Worm (Caenorhabditis elegans) whole organism, L4 larva: ENCODE measurements around the gene dgk-2.

Experiments used
- F10B5.3 ChIP-seq: sonication (generic microtip); optimal IDR thresholded peaks from 2 replicates; lab custom pipeline; 2016; ENCODE audit warnings: mild to moderate bottlenecking, missing genetic modification characterization, missing compliant biosample characterization
- R02D3.7 ChIP-seq: fragments of 150-350 bp; sonication (generic microtip); optimal IDR thresholded peaks from 3 replicates; lab custom pipeline; 2014; ENCODE audit warnings: missing biosample characterization, missing genetic modification characterization
- Y48G9A.11 ChIP-seq: fragments of 200-800 bp; sonication (Bioruptor generic); IDR thresholded peaks from 2 replicates; pipeline ENCODE4 v1.3.6; 2022; ENCODE audit warnings: missing genetic modification reagents, missing genetic modification characterization, missing compliant biosample characterization
- Y5F2A.4 ChIP-seq: fragments of 200-800 bp; sonication (Bioruptor generic); optimal IDR thresholded peaks from 2 replicates; lab custom pipeline; 2018; ENCODE audit warnings: mild to moderate bottlenecking, missing genetic modification characterization, missing compliant biosample characterization
- Y75B8A.6 ChIP-seq: fragments of 200-800 bp; sonication (Bioruptor generic); IDR thresholded peaks from 2 replicates; pipeline ENCODE4 v1.3.6; 2022; ENCODE audit warnings: missing genetic modification reagents, missing genetic modification characterization, missing compliant biosample characterization
- ZK546.5 ChIP-seq, 2 experiments: sonication (generic microtip); optimal IDR thresholded peaks; 2 replicates each; lab custom pipeline; 2017; ENCODE audit warnings: missing biosample characterization in 2 of 2, missing genetic modification characterization in 2 of 2
- aly-2 ChIP-seq: sonication (generic microtip); optimal IDR thresholded peaks from 2 replicates; lab custom pipeline; 2018; ENCODE audit warnings: missing biosample characterization, missing genetic modification characterization
- attf-4 ChIP-seq: sonication (generic microtip); optimal IDR thresholded peaks from 3 replicates; lab custom pipeline; 2017; ENCODE audit warnings: missing biosample characterization, missing genetic modification characterization
- ctbp-1 ChIP-seq: fragments of 200-800 bp; sonication (Bioruptor generic); IDR thresholded peaks from 2 replicates; pipeline ENCODE4 v1.3.6; 2022; ENCODE audit warnings: missing genetic modification reagents, missing genetic modification characterization, missing compliant biosample characterization
- daf-12 ChIP-seq: fragments of 150-350 bp; optimal IDR thresholded peaks from 2 replicates; lab custom pipeline; 2014; ENCODE audit warnings: missing biosample characterization, missing genetic modification reagents, missing genetic modification characterization
- daf-16 ChIP-seq, 3 experiments: sonication (generic microtip); optimal IDR thresholded peaks; 2 replicates each; lab custom pipeline; 2016 to 2017; ENCODE audit warnings: missing genetic modification characterization in 3 of 3, missing genetic modification reagents in 3 of 3, mild to moderate bottlenecking in 2 of 3, missing compliant biosample characterization in 2 of 3, missing biosample characterization in 1 of 3, moderate library complexity in 1 of 3
- dmd-6 ChIP-seq: fragments of 200-800 bp; sonication (Bioruptor generic); IDR thresholded peaks from 2 replicates; pipeline ENCODE4 v1.3.6; 2022; ENCODE audit warnings: missing genetic modification reagents, missing genetic modification characterization, missing compliant biosample characterization
- dmd-9 ChIP-seq: fragments of 200-800 bp; sonication (Bioruptor generic); IDR thresholded peaks from 2 replicates; pipeline ENCODE4 v1.3.6; 2022; ENCODE audit warnings: missing genetic modification reagents, missing genetic modification characterization, missing compliant biosample characterization
- dpl-1 ChIP-seq: fragments of 150-350 bp; optimal IDR thresholded peaks from 2 replicates; lab custom pipeline; 2014; ENCODE audit warnings: missing biosample characterization, missing genetic modification reagents, missing genetic modification characterization
- dve-1 ChIP-seq: sonication (generic microtip); optimal IDR thresholded peaks from 2 replicates; lab custom pipeline; 2017; ENCODE audit warnings: antibody characterized with exemption, mild to moderate bottlenecking, missing genetic modification characterization, missing compliant biosample characterization; ENCODE audit not compliant: insufficient read depth
- egl-27 ChIP-seq: sonication (generic microtip); optimal IDR thresholded peaks from 3 replicates; lab custom pipeline; 2017; ENCODE audit warnings: missing biosample characterization, missing genetic modification reagents, missing genetic modification characterization
- egl-43 ChIP-seq: fragments of 200-800 bp; sonication (Bioruptor generic); IDR thresholded peaks from 2 replicates; pipeline ENCODE4 v1.3.6; 2022; ENCODE audit warnings: missing genetic modification reagents, missing genetic modification characterization, missing compliant biosample characterization
- gei-8 ChIP-seq: fragments of 200-800 bp; sonication (Bioruptor generic); optimal IDR thresholded peaks from 2 replicates; lab custom pipeline; 2018; ENCODE audit warnings: mild to moderate bottlenecking, missing genetic modification characterization, missing compliant biosample characterization
- hif-1 ChIP-seq, 2 experiments: sonication (generic microtip); optimal IDR thresholded peaks; 2 replicates each; lab custom pipeline; 2016 to 2017; ENCODE audit warnings: missing compliant biosample characterization in 2 of 2, missing genetic modification characterization in 2 of 2, missing genetic modification reagents in 2 of 2, missing genotype in 2 of 2, mild to moderate bottlenecking in 1 of 2
- hlh-11 ChIP-seq: fragments of 200-800 bp; sonication (Bioruptor generic); optimal IDR thresholded peaks from 2 replicates; lab custom pipeline; 2018; ENCODE audit warnings: mild to moderate bottlenecking, missing genetic modification characterization, missing compliant biosample characterization
- hlh-30 ChIP-seq: sonication (generic microtip); optimal IDR thresholded peaks from 2 replicates; lab custom pipeline; 2017; ENCODE audit warnings: antibody characterized with exemption, mild to moderate bottlenecking, missing genetic modification characterization, missing compliant biosample characterization; ENCODE audit not compliant: insufficient read depth
- jun-1 ChIP-seq: fragments of 150-350 bp; optimal IDR thresholded peaks from 2 replicates; lab custom pipeline; 2014; ENCODE audit warnings: missing biosample characterization, missing genetic modification reagents, missing genetic modification characterization
- lin-13 ChIP-seq: fragments of 150-350 bp; optimal IDR thresholded peaks from 2 replicates; lab custom pipeline; 2014; ENCODE audit warnings: missing biosample characterization, missing genetic modification reagents, missing genetic modification characterization
- lin-15B ChIP-seq: fragments of 150-350 bp; sonication (generic microtip); optimal IDR thresholded peaks from 3 replicates; lab custom pipeline; 2014; ENCODE audit warnings: missing biosample characterization, missing genetic modification characterization
- lin-29 ChIP-seq: fragments of 200-800 bp; sonication (Bioruptor generic); IDR thresholded peaks from 2 replicates; pipeline ENCODE4 v1.3.6; 2022; ENCODE audit warnings: missing genetic modification reagents, missing genetic modification characterization, missing compliant biosample characterization
- lin-39 ChIP-seq: fragments of 150-350 bp; optimal IDR thresholded peaks from 2 replicates; lab custom pipeline; 2014; ENCODE audit warnings: missing biosample characterization, missing genetic modification reagents, missing genetic modification characterization
- lir-3 ChIP-seq: sonication (generic microtip); optimal IDR thresholded peaks from 2 replicates; lab custom pipeline; 2016; ENCODE audit warnings: mild to moderate bottlenecking, missing genetic modification characterization, missing compliant biosample characterization
- lsy-2 ChIP-seq, 2 experiments: fragments of 150-350 bp in 1 of 2; sonication (generic microtip) in 1 of 2; optimal IDR thresholded peaks; 2 replicates each; lab custom pipeline; 2014 to 2017; ENCODE audit warnings: missing biosample characterization in 2 of 2, missing genetic modification characterization in 2 of 2
- madf-5 ChIP-seq, 2 experiments: fragments of 200-800 bp; sonication (Bioruptor generic); IDR thresholded peaks; 2 replicates each; pipeline ENCODE4 v1.3.6; 2022; ENCODE audit warnings: missing compliant biosample characterization in 2 of 2, missing genetic modification characterization in 2 of 2
- mdt-29 ChIP-seq: fragments of 200-800 bp; sonication (Bioruptor generic); IDR thresholded peaks from 2 replicates; pipeline ENCODE4 v1.3.6; 2022; ENCODE audit warnings: missing genetic modification reagents, missing genetic modification characterization, missing compliant biosample characterization
- mep-1 ChIP-seq: fragments of 150-350 bp; sonication (generic microtip); optimal IDR thresholded peaks from 3 replicates; lab custom pipeline; 2014; ENCODE audit warnings: missing biosample characterization, missing genetic modification characterization
- mxl-2 ChIP-seq: fragments of 200-800 bp; sonication (Bioruptor generic); conservative IDR thresholded peaks from 2 replicates; pipeline ENCODE4 v1.3.6; 2022; ENCODE audit warnings: missing genetic modification reagents, missing genetic modification characterization, missing compliant biosample characterization
- nhr-111 ChIP-seq: fragments of 200-800 bp; sonication (Bioruptor generic); optimal IDR thresholded peaks from 2 replicates; lab custom pipeline; 2018; ENCODE audit warnings: mild to moderate bottlenecking, missing genetic modification characterization, missing compliant biosample characterization
- nhr-25 ChIP-seq: sonication (generic microtip); optimal IDR thresholded peaks from 2 replicates; lab custom pipeline; 2017; ENCODE audit warnings: missing genetic modification characterization, mild to moderate bottlenecking, missing compliant biosample characterization, antibody characterized with exemption, moderate library complexity, borderline replicate concordance; ENCODE audit not compliant: insufficient read depth
- nhr-28 ChIP-seq: fragments of 150-350 bp; optimal IDR thresholded peaks from 2 replicates; lab custom pipeline; 2014; ENCODE audit warnings: missing biosample characterization, missing genetic modification characterization
- nhr-76 ChIP-seq: fragments of 150-350 bp; optimal IDR thresholded peaks from 2 replicates; lab custom pipeline; 2014; ENCODE audit warnings: missing biosample characterization, missing genetic modification characterization
- set-16 ChIP-seq: fragments of 200-800 bp; sonication (Bioruptor generic); IDR thresholded peaks from 2 replicates; pipeline ENCODE4 v1.3.6; 2022; ENCODE audit warnings: missing genetic modification reagents, missing genetic modification characterization, missing compliant biosample characterization
- spr-3 ChIP-seq: fragments of 200-800 bp; sonication (Bioruptor generic); optimal IDR thresholded peaks from 2 replicates; lab custom pipeline; 2018; ENCODE audit warnings: mild to moderate bottlenecking, missing genetic modification characterization, missing compliant biosample characterization
- unc-130 ChIP-seq: sonication (generic microtip); optimal IDR thresholded peaks from 2 replicates; lab custom pipeline; 2016; ENCODE audit warnings: missing genetic modification reagents, missing genetic modification characterization, missing compliant biosample characterization
- unc-62 ChIP-seq, 3 experiments: fragments of 150-350 bp in 1 of 3; sonication (generic microtip); optimal IDR thresholded peaks in 2 of 3; peaks in 1 of 3; 1 replicate in 1 of 3; 2 replicates in 2 of 3; lab custom pipeline; 2014 to 2017; ENCODE audit warnings: missing biosample characterization in 3 of 3, missing genetic modification characterization in 3 of 3, missing genetic modification reagents in 3 of 3, missing genotype in 1 of 3
- vab-7 ChIP-seq: fragments of 200-800 bp; sonication (Bioruptor generic); IDR thresholded peaks from 2 replicates; pipeline ENCODE4 v1.3.6; 2022; ENCODE audit warnings: missing genetic modification reagents, missing genetic modification characterization, missing compliant biosample characterization
- zip-11 ChIP-seq: fragments of 200-800 bp; sonication (Bioruptor generic); IDR thresholded peaks from 2 replicates; pipeline ENCODE4 v1.3.6; 2022; ENCODE audit warnings: missing genetic modification characterization, missing compliant biosample characterization
- zip-2 ChIP-seq: fragments of 150-350 bp; optimal IDR thresholded peaks from 2 replicates; lab custom pipeline; 2014; ENCODE audit warnings: missing biosample characterization, missing genetic modification characterization
- ztf-11 ChIP-seq: fragments of 150-350 bp; optimal IDR thresholded peaks from 2 replicates; lab custom pipeline; 2014; ENCODE audit warnings: missing biosample characterization, missing genetic modification characterization

dgk-2 gene

DNA sequence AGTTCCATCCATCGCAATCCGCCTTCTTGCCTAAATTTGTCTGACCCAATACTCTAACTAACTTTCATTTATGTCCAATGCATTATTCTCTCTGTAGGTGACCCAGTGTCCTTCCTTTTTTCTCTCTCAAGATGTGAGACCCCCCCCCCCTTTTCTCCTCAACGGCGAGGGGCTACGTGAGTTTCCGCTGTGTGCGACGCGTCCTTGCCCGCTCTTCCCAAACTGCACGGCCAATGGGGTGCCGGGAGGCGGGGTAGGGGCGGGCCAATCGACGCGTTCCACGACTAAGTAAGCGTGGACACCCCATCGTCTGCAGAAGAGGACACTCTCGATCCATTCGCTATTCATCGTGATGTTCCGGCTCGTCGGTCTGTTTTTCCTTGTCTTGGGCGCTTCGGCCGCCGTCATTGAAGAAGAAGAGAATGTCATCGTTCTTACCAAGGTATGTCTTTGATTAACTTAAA is 19.7 kb upstream of the dgk-2 start, which contains the start of gene pdi-2 (continued):
- no peak for TF ChIP-seq R02D3.7
- TF ChIP-seq gei-8 (GFP tag; lab: Kevin White, UChicago): no peak
- peak; percentile 78 for TF ChIP-seq lin-13 (GFP tag; lab: Kevin White, UChicago)
- TF ChIP-seq lin-15B (tag; lab: Kevin White, UChicago): no peak
- no peak for TF ChIP-seq Y48G9A.11 (GFP tag; lab: Robert Waterston, UW)
- no peak for TF ChIP-seq lin-29
- TF ChIP-seq lir-3 (tag; lab: Kevin White, UChicago): no peak
- peak; percentile 94 for TF ChIP-seq hlh-11
- TF ChIP-seq unc-62 (GFP tag; optimal IDR thresholded peaks at IDR 0.05 in 1 of 2; lab: Kevin White, UChicago): peak in 1 of 2 experiments; percentile 91
- no peak for TF ChIP-seq unc-62 (tag; optimal IDR thresholded peaks at IDR 0.05; lab: Kevin White, UChicago)
- peak; percentile 49 for TF ChIP-seq nhr-111
- peak; percentile 47; the same call in 1 of the 2 replicates for TF ChIP-seq mxl-2 (GFP tag; lab: Robert Waterston, UW)
- peak; percentile 87 for TF ChIP-seq mep-1 (tag; lab: Kevin White, UChicago)
- TF ChIP-seq vab-7: no peak
- peak; percentile 31 for TF ChIP-seq jun-1 (tag; lab: Kevin White, UChicago)
- no peak for TF ChIP-seq unc-130 (GFP tag; lab: Kevin White, UChicago)
- TF ChIP-seq dmd-9 (GFP tag; lab: Robert Waterston, UW): no peak; the same call in 1 of the 2 replicates
- peak; percentile 47 for TF ChIP-seq dpl-1
- TF ChIP-seq lin-39 (tag; lab: Kevin White, UChicago): no peak
- no peak for TF ChIP-seq egl-27 (tag; lab: Kevin White, UChicago)
- TF ChIP-seq daf-12: no peak
- TF ChIP-seq mdt-29 (GFP tag; lab: Robert Waterston, UW): no peak
- peak in 1 of 2 experiments; percentile 99 for TF ChIP-seq hif-1 (tag; optimal IDR thresholded peaks at IDR 0.05; lab: Kevin White, UChicago)
- TF ChIP-seq aly-2 (tag; lab: Kevin White, UChicago): no peak
- TF ChIP-seq madf-5 (GFP tag; IDR thresholded peaks at IDR 0.05; lab: Robert Waterston, UW): 0 out of 4 replicates have a peak, but pooled peaks of 1 of the 2 experiments have one; percentile 15
- TF ChIP-seq egl-43 (GFP tag; lab: Robert Waterston, UW): peak; percentile 82
- TF ChIP-seq spr-3 (GFP tag; lab: Kevin White, UChicago): peak; percentile 91
- no peak for TF ChIP-seq nhr-76 (tag; lab: Kevin White, UChicago)
- TF ChIP-seq F10B5.3 (tag; lab: Kevin White, UChicago): no peak
- peak; percentile 90 for TF ChIP-seq ctbp-1 (GFP tag; lab: Robert Waterston, UW)
- TF ChIP-seq lsy-2 (tag; optimal IDR thresholded peaks at IDR 0.05; lab: Kevin White, UChicago): peak; percentile 45 to 91
- TF ChIP-seq ztf-11 (tag; lab: Kevin White, UChicago): no peak
- no peak for TF ChIP-seq attf-4 (tag; lab: Kevin White, UChicago)
- no peak for TF ChIP-seq zip-11 (GFP tag; lab: Robert Waterston, UW)
- peak; percentile 98 for TF ChIP-seq set-16 (GFP tag; lab: Robert Waterston, UW)
- peak; percentile 76 for TF ChIP-seq nhr-25
- no peak for TF ChIP-seq zip-2 (tag; lab: Kevin White, UChicago)
- no peak for TF ChIP-seq ZK546.5 (tag; optimal IDR thresholded peaks at IDR 0.05; lab: Kevin White, UChicago)

DNA sequence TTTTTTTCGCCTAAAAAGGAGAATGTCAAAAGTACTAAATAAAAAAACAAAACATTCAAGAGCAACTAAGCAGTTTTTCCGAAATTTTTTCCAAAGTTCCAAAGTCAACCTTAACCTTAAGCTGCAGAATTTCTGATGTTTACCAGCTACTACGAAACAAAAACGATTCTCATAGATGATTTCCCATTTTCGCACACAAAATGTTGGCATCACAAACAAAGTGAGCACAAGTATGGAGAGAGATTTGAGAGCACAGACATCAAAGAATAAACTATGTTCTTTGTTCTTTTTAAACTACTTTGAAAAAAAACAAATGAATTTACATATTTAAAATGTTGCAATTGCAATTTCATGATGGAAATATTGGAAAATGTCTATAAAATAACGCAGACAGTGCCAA is 19.1 kb upstream of the dgk-2 start:
- no peak for TF ChIP-seq daf-16 (GFP tag; optimal IDR thresholded peaks at IDR 0.05; lab: Kevin White, UChicago)
- TF ChIP-seq daf-16 (tag; optimal IDR thresholded peaks at IDR 0.05; lab: Kevin White, UChicago): peak; percentile 83
- no peak for TF ChIP-seq Y75B8A.6 (GFP tag; lab: Robert Waterston, UW)
- no peak for TF ChIP-seq Y5F2A.4 (GFP tag; lab: Kevin White, UChicago)
- TF ChIP-seq hlh-30: peak; percentile 6
- no peak for TF ChIP-seq nhr-111
- TF ChIP-seq nhr-28 (tag; lab: Kevin White, UChicago): peak; percentile 27
- TF ChIP-seq dmd-6 (GFP tag; lab: Robert Waterston, UW): peak; percentile 18; the same call in 1 of the 2 replicates
- TF ChIP-seq dve-1 (tag; lab: Kevin White, UChicago): peak; percentile 34
- no peak for TF ChIP-seq hif-1 (tag; optimal IDR thresholded peaks at IDR 0.05; lab: Kevin White, UChicago)
- TF ChIP-seq, all 104 proteins: peak for 5
